Worm (Caenorhabditis elegans) whole organism, midembryonic: ENCODE measurements around the gene Y102A11A.3.
"Not testable (repeated sequence)": the region's sequence is repeated elsewhere in the genome, so short reads cannot be mapped to it uniquely, and the experiment has no call there.

Source experiments
- T22C8.4 ChIP-seq: fragments of 200-800 bp; sonication (Bioruptor generic); IDR thresholded peaks from 2 replicates; pipeline ENCODE4 v1.3.6; 2022; ENCODE audit warnings: missing genetic modification characterization, missing compliant biosample characterization
- flt-1 ChIP-seq: fragments of 200-800 bp; sonication (Bioruptor generic); IDR thresholded peaks from 2 replicates; pipeline ENCODE4 v1.3.6; 2022; ENCODE audit warnings: missing genetic modification characterization, missing compliant biosample characterization
- klf-2 ChIP-seq: fragments of 200-800 bp; sonication (Bioruptor generic); conservative IDR thresholded peaks from 2 replicates; pipeline ENCODE4 v1.3.6; 2022; ENCODE audit warnings: missing genetic modification reagents, missing genetic modification characterization, missing compliant biosample characterization
- med-1 ChIP-seq: sonication (generic microtip); optimal IDR thresholded peaks from 2 replicates; lab custom pipeline; 2017; ENCODE audit warnings: missing genetic modification characterization, mild to moderate bottlenecking, missing compliant biosample characterization, antibody characterized with exemption, missing genetic modification reagents; ENCODE audit not compliant: insufficient read depth
- ref-1 ChIP-seq: fragments of 200-800 bp; sonication (Bioruptor generic); conservative IDR thresholded peaks from 2 replicates; pipeline ENCODE4 v1.3.6; 2022; ENCODE audit warnings: missing genetic modification reagents, missing genetic modification characterization, missing compliant biosample characterization
- tab-1 ChIP-seq: fragments of 200-800 bp; sonication (Bioruptor generic); IDR thresholded peaks from 2 replicates; pipeline ENCODE4 v1.3.6; 2022; ENCODE audit warnings: missing genetic modification characterization, missing compliant biosample characterization
- ztf-23 ChIP-seq: fragments of 200-800 bp; sonication (Bioruptor generic); IDR thresholded peaks from 2 replicates; pipeline ENCODE4 v1.3.6; 2022; ENCODE audit warnings: missing genetic modification reagents, missing genetic modification characterization, missing compliant biosample characterization
- ztf-29 ChIP-seq: fragments of 200-800 bp; sonication (Bioruptor generic); IDR thresholded peaks from 2 replicates; pipeline ENCODE4 v1.3.6; 2022; ENCODE audit warnings: missing genetic modification reagents, missing genetic modification characterization, missing compliant biosample characterization

DNA sequence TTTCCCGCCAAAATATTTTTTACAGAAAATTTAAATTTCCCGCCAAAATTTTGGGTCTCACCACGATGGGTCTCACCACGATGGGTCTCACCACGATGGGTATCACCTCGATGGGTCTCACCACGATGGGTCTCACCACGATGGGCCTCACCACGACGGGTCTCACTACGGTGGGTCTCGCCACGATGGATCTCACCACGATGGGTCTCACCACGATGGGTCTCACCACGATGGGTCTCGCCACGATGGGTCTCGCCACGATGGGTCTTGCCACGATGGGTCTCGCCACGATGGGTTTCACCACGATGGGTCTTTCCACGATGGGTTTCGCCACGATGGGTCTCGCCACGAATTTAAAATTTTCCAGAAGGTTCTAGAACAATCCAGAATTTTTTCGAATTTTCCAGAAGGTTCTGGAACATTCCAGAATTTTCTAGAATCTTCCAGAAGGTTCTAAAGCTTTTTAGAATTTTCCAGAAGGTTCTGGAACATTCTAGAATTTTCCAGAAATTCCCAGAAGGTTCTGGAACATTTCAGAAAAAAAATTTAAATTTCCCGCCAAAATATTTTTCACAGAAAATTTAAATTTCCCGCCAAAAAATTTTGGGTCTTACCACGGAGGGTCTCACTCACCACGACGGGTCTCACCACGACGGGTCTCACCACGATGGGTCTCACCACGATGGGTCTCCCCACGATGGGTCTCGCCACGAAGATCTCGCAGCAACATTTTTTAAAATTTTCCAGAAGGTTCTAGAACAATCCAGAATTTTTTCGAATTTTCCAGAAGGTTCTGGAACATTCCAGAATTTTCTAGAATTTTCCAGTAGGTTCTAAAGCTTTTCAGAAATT is 39.8 kb downstream of the Y102A11A.3 start:
- TF ChIP-seq flt-1 (GFP tag; lab: Robert Waterston, UW), result peak; percentile 66; the same call in 1 of the 2 replicates
- TF ChIP-seq ref-1, result 0 out of 2 replicates have a peak, but pooled peaks have one; percentile 25
- TF ChIP-seq tab-1 (GFP tag; lab: Robert Waterston, UW), result peak; percentile 77
- TF ChIP-seq T22C8.4 (GFP tag; lab: Robert Waterston, UW), result 0 out of 2 replicates have a peak, but pooled peaks have one; percentile 19
- 0 out of 2 replicates have a peak, but pooled peaks have one; percentile 52 for TF ChIP-seq klf-2 (GFP tag; lab: Robert Waterston, UW)
- TF ChIP-seq ztf-29 (GFP tag; lab: Robert Waterston, UW); med-1 (GFP tag; lab: Kevin White, UChicago): not testable (repeated sequence)
- TF ChIP-seq ztf-23, result 0 out of 2 replicates have a peak, but pooled peaks have one; percentile 30
